Worm (Caenorhabditis elegans) whole organism, L4/young adult: Measurements from ENCODE around the gene M151.10.

Experiments used
- W03F9.2 ChIP-seq: fragments of 150-350 bp; optimal IDR thresholded peaks from 2 replicates; lab custom pipeline; 2014; ENCODE audit warnings: missing biosample characterization, missing genetic modification characterization
- dao-5 ChIP-seq: sonication (generic microtip); optimal IDR thresholded peaks from 2 replicates; lab custom pipeline; 2016; ENCODE audit warnings: missing genotype, missing genetic modification characterization, moderate library complexity, missing compliant biosample characterization
- him-1 ChIP-seq: sonication (generic microtip); optimal IDR thresholded peaks from 2 replicates; lab custom pipeline; 2016; ENCODE audit warnings: missing genotype, missing genetic modification reagents, missing genetic modification characterization, missing compliant biosample characterization

ce11 chrII:3681365-3682083, 41.4 kb upstream of the M151.10 start, which contains the start of gene F19B10.10:
- TF ChIP-seq dao-5 (tag; lab: Kevin White, UChicago) (no peak), him-1 (tag; lab: Kevin White, UChicago) (no peak), W03F9.2 (tag; lab: Kevin White, UChicago) (no peak)
